Fruit fly (Drosophila melanogaster) whole organism, prepupa: ENCODE data around the gene CG9270.

ENCODE experiments used
- Blimp-1 ChIP-seq: fragments of 200-800 bp; sonication (Bioruptor generic); optimal IDR thresholded peaks from 3 replicates; lab custom pipeline; 2017; ENCODE audit warnings: missing biosample characterization, missing genetic modification characterization, mild to moderate bottlenecking, moderate library complexity, missing genetic modification reagents
- CG10631 ChIP-seq: fragments of 200-800 bp; sonication (Bioruptor generic); optimal IDR thresholded peaks from 2 replicates; lab custom pipeline; 2016; ENCODE audit warnings: missing biosample characterization, missing genetic modification characterization
- CG10669 ChIP-seq: fragments of 200-800 bp; sonication (Bioruptor generic); optimal IDR thresholded peaks from 3 replicates; lab custom pipeline; 2018; ENCODE audit warnings: missing biosample characterization, mild to moderate bottlenecking, missing genetic modification characterization, moderate library complexity
- CG11294 ChIP-seq: fragments of 200-800 bp; sonication (Bioruptor generic); IDR thresholded peaks from 2 replicates; pipeline ENCODE4 v1.3.6; 2022; ENCODE audit warnings: missing biosample characterization, missing genetic modification characterization
- CG11762 ChIP-seq: fragments of 200-800 bp; sonication (Bioruptor generic); optimal IDR thresholded peaks from 3 replicates; lab custom pipeline; 2016; ENCODE audit warnings: missing biosample characterization, missing genetic modification characterization; ENCODE audit not compliant: insufficient read depth
- CG1621 ChIP-seq: fragments of 200-800 bp; sonication (Bioruptor generic); optimal IDR thresholded peaks from 3 replicates; lab custom pipeline; 2018; ENCODE audit warnings: missing biosample characterization, mild to moderate bottlenecking, missing genetic modification characterization
- CG31627 ChIP-seq: fragments of 200-800 bp; sonication (Bioruptor generic); optimal IDR thresholded peaks from 3 replicates; lab custom pipeline; 2016; ENCODE audit warnings: missing biosample characterization, missing genetic modification characterization
- CG34406 ChIP-seq: fragments of 200-800 bp; sonication (Bioruptor generic); optimal IDR thresholded peaks from 3 replicates; lab custom pipeline; 2016; ENCODE audit warnings: missing biosample characterization, missing genetic modification characterization
- CG4318 ChIP-seq: fragments of 200-800 bp; sonication (Bioruptor generic); optimal IDR thresholded peaks from 3 replicates; lab custom pipeline; 2017; ENCODE audit warnings: missing biosample characterization, mild to moderate bottlenecking, missing genetic modification characterization
- CG6276 ChIP-seq: fragments of 200-800 bp; sonication (Bioruptor generic); optimal IDR thresholded peaks from 2 replicates; lab custom pipeline; 2017; ENCODE audit warnings: missing biosample characterization, mild to moderate bottlenecking, missing genetic modification characterization
- CG6792 ChIP-seq: fragments of 200-800 bp; sonication (Bioruptor generic); optimal IDR thresholded peaks from 3 replicates; lab custom pipeline; 2016; ENCODE audit warnings: missing biosample characterization, missing genetic modification characterization
- CG6808 ChIP-seq: fragments of 200-800 bp; sonication (Bioruptor generic); optimal IDR thresholded peaks from 3 replicates; lab custom pipeline; 2017; ENCODE audit warnings: missing biosample characterization, missing genetic modification characterization, mild to moderate bottlenecking, moderate library complexity, missing genetic modification reagents
- CG8119 ChIP-seq: fragments of 200-800 bp; sonication (Bioruptor generic); IDR thresholded peaks from 3 replicates; pipeline ENCODE4 v1.3.6; 2022; ENCODE audit warnings: missing biosample characterization, missing genetic modification characterization
- CG9139 ChIP-seq: fragments of 200-800 bp; sonication (Bioruptor generic); optimal IDR thresholded peaks from 3 replicates; lab custom pipeline; 2017; ENCODE audit warnings: missing biosample characterization, mild to moderate bottlenecking, missing genetic modification characterization
- Eip75B ChIP-seq: fragments of 200-800 bp; sonication (Bioruptor generic); optimal IDR thresholded peaks from 3 replicates; lab custom pipeline; 2016; ENCODE audit warnings: missing biosample characterization, missing genetic modification characterization
- Eip78C ChIP-seq: fragments of 200-800 bp; sonication (Bioruptor generic); peaks from one replicate; lab custom pipeline; 2016; ENCODE audit warnings: missing biosample characterization, missing genetic modification characterization
- Ets96B ChIP-seq: fragments of 200-800 bp; optimal IDR thresholded peaks from 2 replicates; lab custom pipeline; 2019; ENCODE audit warnings: missing biosample characterization, mild to moderate bottlenecking, missing genetic modification characterization, moderate library complexity
- Gug ChIP-seq: fragments of 200-800 bp; sonication (Bioruptor generic); IDR thresholded peaks from 2 replicates; pipeline ENCODE4 v1.3.6; 2022; ENCODE audit warnings: missing biosample characterization, missing genetic modification characterization
- Hr38 ChIP-seq: sonication (Bioruptor generic); optimal IDR thresholded peaks from 2 replicates; lab custom pipeline; 2016; ENCODE audit warnings: missing biosample characterization, missing genetic modification characterization
- Hr4 ChIP-seq: fragments of 200-800 bp; sonication (Bioruptor generic); optimal IDR thresholded peaks from 3 replicates; lab custom pipeline; 2016; ENCODE audit warnings: missing biosample characterization, missing genetic modification characterization
- Lpt ChIP-seq: fragments of 200-800 bp; sonication (Bioruptor generic); optimal IDR thresholded peaks from 3 replicates; lab custom pipeline; 2016; ENCODE audit warnings: missing biosample characterization, missing genetic modification characterization
- Met ChIP-seq: fragments of 200-800 bp; sonication (Bioruptor generic); optimal IDR thresholded peaks from 3 replicates; lab custom pipeline; 2016; ENCODE audit warnings: missing biosample characterization, missing genetic modification characterization
- Sox14 ChIP-seq: fragments of 200-800 bp; sonication (Bioruptor generic); optimal IDR thresholded peaks from 3 replicates; lab custom pipeline; 2016; ENCODE audit warnings: missing biosample characterization, missing genetic modification characterization
- Sox15 ChIP-seq: fragments of 200-800 bp; sonication (Bioruptor generic); optimal IDR thresholded peaks from 3 replicates; lab custom pipeline; 2016; ENCODE audit warnings: missing biosample characterization, missing genetic modification characterization
- cyc ChIP-seq: fragments of 200-800 bp; sonication (Bioruptor generic); optimal IDR thresholded peaks from 3 replicates; lab custom pipeline; 2016; ENCODE audit warnings: missing biosample characterization, missing genetic modification characterization
- fd85E ChIP-seq: fragments of 200-800 bp; sonication (Bioruptor generic); optimal IDR thresholded peaks from 3 replicates; lab custom pipeline; 2016; ENCODE audit warnings: missing biosample characterization, missing genetic modification characterization
- fkh ChIP-seq: fragments of 200-800 bp; sonication (Bioruptor generic); optimal IDR thresholded peaks from 3 replicates; lab custom pipeline; 2017; ENCODE audit warnings: missing biosample characterization, mild to moderate bottlenecking, missing genetic modification characterization, moderate library complexity
- lz ChIP-seq: fragments of 200-800 bp; sonication (Bioruptor generic); optimal IDR thresholded peaks from 3 replicates; lab custom pipeline; 2016; ENCODE audit warnings: missing biosample characterization, missing genetic modification characterization
- net ChIP-seq: fragments of 200-800 bp; sonication (Bioruptor generic); optimal IDR thresholded peaks from 3 replicates; lab custom pipeline; 2016; ENCODE audit warnings: missing biosample characterization, missing genetic modification characterization
- pdm3 ChIP-seq: fragments of 200-800 bp; sonication (Bioruptor generic); optimal IDR thresholded peaks from 3 replicates; lab custom pipeline; 2016; ENCODE audit warnings: missing biosample characterization, missing genetic modification characterization
- spab ChIP-seq: fragments of 200-800 bp; sonication (Bioruptor generic); optimal IDR thresholded peaks from 2 replicates; lab custom pipeline; 2017; ENCODE audit warnings: missing biosample characterization, mild to moderate bottlenecking, missing genetic modification characterization, missing genetic modification reagents
- ss ChIP-seq, 2 experiments: fragments of 200-800 bp; sonication (Bioruptor generic); optimal IDR thresholded peaks; 2 replicates in 1 of 2; 3 replicates in 1 of 2; lab custom pipeline; 2017 to 2018; ENCODE audit warnings: mild to moderate bottlenecking in 2 of 2, missing biosample characterization in 2 of 2, missing genetic modification characterization in 2 of 2, moderate library complexity in 1 of 2
- svp ChIP-seq: fragments of 200-800 bp; sonication (Bioruptor generic); peaks from one replicate; lab custom pipeline; 2016; ENCODE audit warnings: missing biosample characterization, missing genetic modification characterization
- topi ChIP-seq: fragments of 200-800 bp; sonication (Bioruptor generic); optimal IDR thresholded peaks from 3 replicates; lab custom pipeline; 2016; ENCODE audit warnings: missing biosample characterization, missing genetic modification characterization
- vri ChIP-seq: fragments of 200-800 bp; sonication (Bioruptor generic); optimal IDR thresholded peaks from 3 replicates; lab custom pipeline; 2016; ENCODE audit warnings: missing biosample characterization, mild to moderate bottlenecking, missing genetic modification characterization

The CG9270 gene

dm6 chr2L:20974037-20974646 lies 40.2 kb upstream of the CG9270 start (continued):
- TF ChIP-seq CG1621 (tag; lab: Kevin White, UChicago): peak; percentile 73
- peak; percentile 18 for TF ChIP-seq Met (GFP tag; lab: Kevin White, UChicago)
- no peak for TF ChIP-seq Hr38 (GFP tag; lab: Kevin White, UChicago)
- peak; percentile 49 for TF ChIP-seq net (GFP tag; lab: Kevin White, UChicago)
- peak; percentile 80 for TF ChIP-seq Sox14
- peak; percentile 72 for TF ChIP-seq CG10669 (GFP tag; lab: Kevin White, UChicago)
- TF ChIP-seq spab (GFP tag; lab: Kevin White, UChicago): peak; percentile 59
- peak; percentile 59 for TF ChIP-seq CG11762 (GFP tag; lab: Kevin White, UChicago)
- TF ChIP-seq CG6276 (GFP tag; lab: Kevin White, UChicago): peak; percentile 60
- peak; percentile 61 for TF ChIP-seq CG6808 (GFP tag; lab: Kevin White, UChicago)
- peak; percentile 92 for TF ChIP-seq Eip78C (GFP tag; lab: Kevin White, UChicago)
- TF ChIP-seq Ets96B (tag; lab: Kevin White, UChicago): peak; percentile 73
- peak; percentile 33 for TF ChIP-seq Lpt (GFP tag; lab: Kevin White, UChicago)
- TF ChIP-seq Gug (GFP tag; lab: Robert Waterston, UW): peak; percentile 41
- TF ChIP-seq topi: peak; percentile 23
- TF ChIP-seq pdm3 (GFP tag; lab: Kevin White, UChicago): peak; percentile 69
- peak; percentile 73 for TF ChIP-seq CG8119
- peak; percentile 61 for TF ChIP-seq Hr4 (GFP tag; lab: Kevin White, UChicago)
- TF ChIP-seq CG4318 (GFP tag; lab: Kevin White, UChicago): peak; percentile 57
- TF ChIP-seq Sox15 (GFP tag; lab: Kevin White, UChicago): peak; percentile 50
- TF ChIP-seq CG34406 (GFP tag; lab: Kevin White, UChicago): no peak
- no peak for TF ChIP-seq fkh
- TF ChIP-seq fd85E: no peak
- TF ChIP-seq vri (GFP tag; lab: Kevin White, UChicago): no peak
- peak; percentile 11 for TF ChIP-seq CG9139 (GFP tag; lab: Kevin White, UChicago)
- TF ChIP-seq cyc (GFP tag; lab: Kevin White, UChicago): peak; percentile 28
- TF ChIP-seq lz (GFP tag; lab: Kevin White, UChicago): peak; percentile 37
- TF ChIP-seq CG6792: peak; percentile 51
- TF ChIP-seq svp (GFP tag; lab: Kevin White, UChicago): peak; percentile 49
- TF ChIP-seq CG31627: peak; percentile 35
- TF ChIP-seq CG10631 (GFP tag; lab: Kevin White, UChicago): peak; percentile 79
- peak; percentile 63 for TF ChIP-seq Eip75B
- TF ChIP-seq ss (GFP tag; optimal IDR thresholded peaks at IDR 0.05; lab: Kevin White, UChicago): peak; percentile 40 to 47

- TF ChIP-seq svp (GFP tag; lab: Kevin White, UChicago) (peak; percentile 15), fkh (peak; percentile 55), Eip78C (GFP tag; lab: Kevin White, UChicago) (peak; percentile 67), Lpt (GFP tag; lab: Kevin White, UChicago) (no peak)
These were observed 37.9 kb upstream of the CG9270 start for dm6 chr2L:20971659-20972314.

dm6 chr2L:20970792-20971191 lies 36.9 kb upstream of the CG9270 start:
- TF ChIP-seq CG11294 (no peak), CG8119 (no peak), Blimp-1 (no peak)
- TF ChIP-seq, all 60 proteins: peak for 0
